Worm (Caenorhabditis elegans) whole organism, early embryonic: ENCODE results near the gene F57G8.7.

Experiments
- B0310.2 ChIP-seq: sonication (generic microtip); optimal IDR thresholded peaks from 2 replicates; lab custom pipeline; 2016; ENCODE audit warnings: mild to moderate bottlenecking, missing genetic modification characterization, missing compliant biosample characterization
- F13C5.2 ChIP-seq: sonication (generic microtip); optimal IDR thresholded peaks from 2 replicates; lab custom pipeline; 2017; ENCODE audit warnings: mild to moderate bottlenecking, missing genetic modification characterization, inconsistent platforms, missing compliant biosample characterization
- aly-1 ChIP-seq: sonication (generic microtip); optimal IDR thresholded peaks from 2 replicates; lab custom pipeline; 2016; ENCODE audit warnings: missing genetic modification characterization, missing compliant biosample characterization
- ama-1 ChIP-seq: fragments of 150-350 bp; optimal IDR thresholded peaks from 2 replicates; lab custom pipeline; 2014
- ceh-13 ChIP-seq: fragments of 200-800 bp; sonication (Bioruptor generic); optimal IDR thresholded peaks from 2 replicates; lab custom pipeline; 2018; ENCODE audit warnings: mild to moderate bottlenecking, missing genetic modification characterization, missing compliant biosample characterization
- ceh-36 ChIP-seq: sonication (generic microtip); optimal IDR thresholded peaks from 2 replicates; lab custom pipeline; 2016; ENCODE audit warnings: missing genetic modification characterization, inconsistent platforms, missing compliant biosample characterization
- ets-7 ChIP-seq: sonication (generic microtip); optimal IDR thresholded peaks from 2 replicates; lab custom pipeline; 2016; ENCODE audit warnings: missing genotype, missing genetic modification characterization, missing compliant biosample characterization
- flt-1 ChIP-seq: fragments of 200-800 bp; sonication (Bioruptor generic); IDR thresholded peaks from 2 replicates; pipeline ENCODE4 v1.3.6; 2022; ENCODE audit warnings: missing genetic modification characterization, missing compliant biosample characterization
- hmbx-1 ChIP-seq: sonication (generic microtip); optimal IDR thresholded peaks from 2 replicates; lab custom pipeline; 2016; ENCODE audit warnings: mild to moderate bottlenecking, missing genetic modification characterization, missing compliant biosample characterization
- hmg-4 ChIP-seq: fragments of 200-800 bp; sonication (Bioruptor generic); optimal IDR thresholded peaks from 2 replicates; lab custom pipeline; 2018; ENCODE audit warnings: mild to moderate bottlenecking, missing genetic modification characterization, missing compliant biosample characterization
- hnd-1 ChIP-seq: sonication (generic microtip); optimal IDR thresholded peaks from 2 replicates; lab custom pipeline; 2016; ENCODE audit warnings: missing genetic modification characterization, missing compliant biosample characterization
- pes-1 ChIP-seq: fragments of 200-800 bp; sonication (Bioruptor generic); IDR thresholded peaks from 2 replicates; pipeline ENCODE4 v1.3.6; 2022; ENCODE audit warnings: missing genetic modification reagents, missing genetic modification characterization, missing compliant biosample characterization
- scrt-1 ChIP-seq: fragments of 200-800 bp; sonication (Bioruptor generic); IDR thresholded peaks from 2 replicates; pipeline ENCODE4 v1.3.6; 2022; ENCODE audit warnings: missing genetic modification characterization, missing compliant biosample characterization
- sea-1 ChIP-seq: fragments of 200-800 bp; sonication (Bioruptor generic); conservative IDR thresholded peaks from 2 replicates; pipeline ENCODE4 v1.3.6; 2022; ENCODE audit warnings: missing genetic modification characterization, missing compliant biosample characterization
- tbx-11 ChIP-seq: fragments of 200-800 bp; sonication (Bioruptor generic); IDR thresholded peaks from 2 replicates; pipeline ENCODE4 v1.3.6; 2022; ENCODE audit warnings: missing genetic modification characterization, missing compliant biosample characterization
- tbx-37 ChIP-seq: fragments of 200-800 bp; sonication (Bioruptor generic); conservative IDR thresholded peaks from 2 replicates; pipeline ENCODE4 v1.3.6; 2022; ENCODE audit warnings: missing genetic modification reagents, missing genetic modification characterization, missing compliant biosample characterization
- tra-4 ChIP-seq: sonication (generic microtip); optimal IDR thresholded peaks from 2 replicates; lab custom pipeline; 2017; ENCODE audit warnings: missing genetic modification characterization, missing compliant biosample characterization

The F57G8.7 gene

DNA sequence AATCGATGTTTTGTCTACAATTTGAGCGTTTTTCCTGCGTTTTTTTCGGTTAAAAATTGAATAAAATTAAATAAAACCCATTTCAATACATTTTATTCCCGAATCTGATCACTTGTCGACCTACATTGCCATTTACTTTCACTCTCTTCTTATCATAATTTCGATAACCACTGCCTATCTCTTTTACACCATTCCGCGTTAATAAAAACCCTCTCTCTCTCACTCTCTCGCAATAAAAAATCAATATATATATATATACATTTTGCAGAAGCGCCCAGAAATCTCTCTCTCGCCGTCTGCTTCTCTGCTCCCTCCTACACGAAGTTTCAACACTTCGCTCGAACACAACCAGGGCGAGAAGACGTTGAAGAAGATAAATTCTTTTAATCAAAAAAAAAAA, 28.3 kb downstream of the F57G8.7 start, which contains the start of gene pptr-1:
Gene pptr-1, plus strand, starts transcription at position 269 of the 400 bp plus-strand sequence.
- TF ChIP-seq ets-7 (tag; lab: Kevin White, UChicago) (no peak), tbx-37 (GFP tag; lab: Robert Waterston, UW) (no peak), hnd-1 (no peak), aly-1 (tag; lab: Kevin White, UChicago) (no peak), ama-1 (lab: Kevin White, UChicago) (no peak), B0310.2 (tag; lab: Kevin White, UChicago) (no peak), pes-1 (GFP tag; lab: Robert Waterston, UW) (no peak), flt-1 (no peak), tra-4 (tag; lab: Kevin White, UChicago) (no peak), hmbx-1 (tag; lab: Kevin White, UChicago) (no peak), tbx-11 (GFP tag; lab: Robert Waterston, UW) (no peak), sea-1 (GFP tag; lab: Robert Waterston, UW) (no peak), scrt-1 (GFP tag; lab: Robert Waterston, UW) (no peak)

DNA sequence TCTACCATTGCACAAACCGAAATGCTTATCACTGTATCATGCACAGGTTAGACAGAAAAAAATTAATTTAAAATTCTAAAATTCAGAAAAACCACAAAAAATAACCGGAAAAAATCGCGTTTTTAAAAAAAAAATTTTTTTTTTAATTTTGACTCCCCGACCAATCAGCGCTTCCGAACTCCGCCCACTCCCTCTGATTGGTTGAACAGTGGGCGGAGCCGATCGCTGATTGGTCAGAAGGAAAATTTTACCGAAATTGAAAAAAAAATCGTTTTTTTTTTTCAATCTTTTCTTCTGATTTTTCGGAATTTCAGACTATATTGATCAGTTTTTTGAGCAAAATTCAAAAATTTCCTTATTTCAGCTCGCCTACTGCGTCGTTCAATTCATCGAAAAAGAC, 32.4 kb downstream of the F57G8.7 start:
- TF ChIP-seq ets-7 (tag; lab: Kevin White, UChicago), result no peak
- TF ChIP-seq scrt-1 (GFP tag; lab: Robert Waterston, UW), result no peak
- no peak for TF ChIP-seq sea-1 (GFP tag; lab: Robert Waterston, UW)
- no peak for TF ChIP-seq flt-1
- TF ChIP-seq aly-1 (tag; lab: Kevin White, UChicago), result no peak
- no peak for TF ChIP-seq B0310.2 (tag; lab: Kevin White, UChicago)
- no peak for TF ChIP-seq tbx-11 (GFP tag; lab: Robert Waterston, UW)
- TF ChIP-seq ama-1 (lab: Kevin White, UChicago), result no peak
- no peak for TF ChIP-seq pes-1 (GFP tag; lab: Robert Waterston, UW)
- no peak for TF ChIP-seq tbx-37 (GFP tag; lab: Robert Waterston, UW)
- TF ChIP-seq F13C5.2 (tag; lab: Kevin White, UChicago), result no peak
- no peak for TF ChIP-seq tra-4 (tag; lab: Kevin White, UChicago)
- no peak for TF ChIP-seq ceh-13 (GFP tag; lab: Kevin White, UChicago)
- no peak for TF ChIP-seq hmbx-1 (tag; lab: Kevin White, UChicago)
- TF ChIP-seq hmg-4 (GFP tag; lab: Kevin White, UChicago), result no peak
- TF ChIP-seq hnd-1, result no peak

DNA sequence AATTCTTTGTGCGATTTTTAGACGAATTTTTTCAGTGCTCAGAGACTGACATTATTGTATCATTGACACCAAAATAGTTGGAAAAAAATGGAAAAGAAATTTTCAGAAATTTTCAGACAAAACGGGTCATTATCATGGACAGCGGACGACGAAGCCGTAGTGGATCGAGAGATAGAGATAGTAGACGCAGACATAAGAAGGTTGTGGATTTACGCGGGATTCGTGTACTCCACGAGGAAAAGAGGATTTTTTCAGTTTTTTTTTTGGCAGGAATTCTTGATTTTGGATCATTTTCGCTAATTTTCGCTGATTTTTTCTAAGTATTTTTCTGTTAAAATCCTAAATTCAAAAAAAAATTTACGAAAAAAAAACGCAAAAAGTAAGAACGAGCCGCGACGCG, 38.6 kb downstream of the F57G8.7 start, which contains the start of gene W08G11.3:
Gene W08G11.3, plus strand, starts transcription at position 107 of the 400 bp plus-strand sequence.
- TF ChIP-seq hnd-1, result no peak
- peak; percentile 56 for TF ChIP-seq ama-1 (lab: Kevin White, UChicago)

DNA sequence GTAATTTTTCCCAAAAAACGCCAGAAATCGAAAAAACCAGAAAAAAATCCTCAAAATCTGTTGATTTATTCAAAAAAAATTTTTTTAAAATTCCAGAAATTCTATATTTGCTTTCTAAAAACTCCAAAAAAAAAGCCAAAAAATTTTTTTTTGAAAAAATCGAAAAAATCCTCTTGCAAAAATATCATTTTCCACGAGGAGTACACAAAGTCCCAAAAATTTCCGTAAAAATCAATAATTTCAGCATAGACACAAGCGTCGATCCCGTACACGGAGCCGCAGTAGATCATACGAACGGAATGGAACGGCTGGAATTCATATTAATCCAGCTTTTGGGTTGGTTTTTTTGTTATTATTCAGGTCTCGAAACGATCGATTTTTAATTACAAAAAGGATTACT, 39.2 kb downstream of the F57G8.7 start:
- TF ChIP-seq aly-1 (tag; lab: Kevin White, UChicago), result no peak
- TF ChIP-seq ceh-36, result no peak
- TF ChIP-seq hmg-4 (GFP tag; lab: Kevin White, UChicago), result no peak
- TF ChIP-seq tbx-11 (GFP tag; lab: Robert Waterston, UW), result no peak
- TF ChIP-seq ceh-13 (GFP tag; lab: Kevin White, UChicago), result no peak
- TF ChIP-seq hmbx-1 (tag; lab: Kevin White, UChicago), result no peak
- no peak for TF ChIP-seq scrt-1 (GFP tag; lab: Robert Waterston, UW)
- TF ChIP-seq B0310.2 (tag; lab: Kevin White, UChicago), result no peak
- no peak for TF ChIP-seq ama-1 (lab: Kevin White, UChicago)
- TF ChIP-seq hnd-1, result no peak
- no peak for TF ChIP-seq tbx-37 (GFP tag; lab: Robert Waterston, UW)
- TF ChIP-seq ets-7 (tag; lab: Kevin White, UChicago), result no peak
- no peak for TF ChIP-seq sea-1 (GFP tag; lab: Robert Waterston, UW)

DNA sequence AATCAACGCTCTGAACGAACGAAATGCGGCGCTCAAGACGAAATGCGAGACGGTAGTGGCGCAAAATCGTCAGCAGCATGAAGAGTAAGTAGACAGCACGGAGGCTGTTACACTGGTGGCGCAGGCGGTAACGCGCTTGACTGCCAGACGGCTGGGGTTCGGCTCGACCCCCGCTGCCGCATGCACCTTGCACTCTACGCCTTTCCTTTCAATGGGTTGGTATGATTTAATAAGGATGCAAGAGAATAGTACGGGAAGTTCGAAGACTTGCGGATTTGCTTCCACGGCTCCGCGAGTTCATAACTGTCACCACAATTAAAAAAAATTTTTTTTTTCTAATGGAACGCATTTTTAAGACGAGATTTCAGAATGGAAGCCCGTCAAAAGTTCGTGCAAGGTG, 41.1 kb downstream of the F57G8.7 start:
- TF ChIP-seq ets-7 (tag; lab: Kevin White, UChicago) (peak; percentile 39), tbx-37 (GFP tag; lab: Robert Waterston, UW) (peak; percentile 52; the same call in 1 of the 2 replicates), aly-1 (tag; lab: Kevin White, UChicago) (peak; percentile 89), hmbx-1 (tag; lab: Kevin White, UChicago) (no peak), sea-1 (GFP tag; lab: Robert Waterston, UW) (peak; percentile 75), pes-1 (GFP tag; lab: Robert Waterston, UW) (peak; percentile 84), ceh-13 (GFP tag; lab: Kevin White, UChicago) (peak; percentile 43), hmg-4 (GFP tag; lab: Kevin White, UChicago) (peak; percentile 75), F13C5.2 (tag; lab: Kevin White, UChicago) (peak; percentile 76), flt-1 (peak; percentile 78), B0310.2 (tag; lab: Kevin White, UChicago) (peak; percentile 57), hnd-1 (peak; percentile 50), ceh-36 (peak; percentile 76), ama-1 (lab: Kevin White, UChicago) (no peak), tra-4 (tag; lab: Kevin White, UChicago) (peak; percentile 61), scrt-1 (GFP tag; lab: Robert Waterston, UW) (peak; percentile 90), tbx-11 (GFP tag; lab: Robert Waterston, UW) (peak; percentile 70)

DNA sequence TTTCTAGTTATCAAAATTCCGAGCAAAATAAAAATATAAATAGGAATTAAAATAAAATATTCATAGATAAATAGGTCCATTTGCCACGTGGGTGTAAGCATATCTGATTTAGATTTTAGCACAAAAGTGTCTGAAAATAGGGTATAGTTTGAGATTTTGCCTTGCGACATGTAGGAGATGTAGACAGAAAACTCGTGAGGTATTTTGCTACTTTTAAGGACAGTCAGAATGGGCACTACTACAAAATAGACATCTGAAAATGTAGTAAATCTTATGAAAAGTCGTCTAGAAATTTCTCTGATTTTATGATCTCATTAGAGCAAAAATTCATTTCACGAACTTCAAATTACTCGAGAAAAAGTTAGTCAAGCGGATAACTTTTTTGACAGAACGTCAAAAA, 45.7 kb downstream of the F57G8.7 start, which contains the start of gene srv-34:
Gene srv-34, minus strand, starts transcription at position 101 of the 400 bp plus-strand sequence.
- no peak for TF ChIP-seq hmg-4 (GFP tag; lab: Kevin White, UChicago)
- TF ChIP-seq hnd-1, result no peak
- no peak for TF ChIP-seq scrt-1 (GFP tag; lab: Robert Waterston, UW)
- TF ChIP-seq aly-1 (tag; lab: Kevin White, UChicago), result no peak
- TF ChIP-seq pes-1 (GFP tag; lab: Robert Waterston, UW), result no peak

DNA sequence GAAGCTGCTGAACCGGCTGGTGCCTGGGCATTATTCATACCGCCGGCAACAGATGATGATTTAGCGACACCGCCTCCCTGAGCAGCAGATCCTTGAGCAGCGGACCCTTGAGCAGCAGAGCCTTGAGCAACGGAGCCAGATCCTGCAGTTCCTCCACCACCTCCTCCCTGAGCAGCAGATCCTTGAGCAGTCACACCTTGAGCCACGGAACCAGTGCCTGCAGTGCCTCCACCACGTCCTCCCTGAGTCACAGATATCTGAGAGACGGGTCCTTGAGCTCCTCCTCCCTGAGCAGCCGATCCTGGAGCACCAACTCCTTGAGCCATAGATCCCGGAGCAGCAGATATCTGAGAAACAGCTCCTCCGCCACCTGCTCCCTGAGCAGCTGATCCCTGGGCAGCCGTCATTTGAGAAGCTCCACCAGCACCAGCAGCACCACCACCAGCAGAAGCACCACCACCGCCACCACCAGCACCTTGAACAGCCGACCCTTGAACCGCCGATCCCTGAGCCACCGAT, 47.5 kb downstream of the F57G8.7 start:
- TF ChIP-seq tbx-37 (GFP tag; lab: Robert Waterston, UW) (no peak), ama-1 (lab: Kevin White, UChicago) (no peak), F13C5.2 (tag; lab: Kevin White, UChicago) (no peak), tra-4 (tag; lab: Kevin White, UChicago) (no peak), ceh-36 (no peak), flt-1 (no peak), hmbx-1 (tag; lab: Kevin White, UChicago) (no peak), sea-1 (GFP tag; lab: Robert Waterston, UW) (no peak), scrt-1 (GFP tag; lab: Robert Waterston, UW) (no peak), hmg-4 (GFP tag; lab: Kevin White, UChicago) (no peak), hnd-1 (no peak)
